Worm (Caenorhabditis elegans) whole organism, L1 larva: ENCODE measurements around the gene F39H12.1.

Experiments
- C16A3.4 ChIP-seq: fragments of 150-350 bp; optimal IDR thresholded peaks from 2 replicates; lab custom pipeline; 2014; ENCODE audit warnings: missing biosample characterization, missing genetic modification characterization
- F16B12.6 ChIP-seq: fragments of 150-350 bp; optimal IDR thresholded peaks from 2 replicates; lab custom pipeline; 2014; ENCODE audit warnings: missing biosample characterization, missing genetic modification characterization
- aha-1 ChIP-seq: fragments of 150-350 bp; optimal IDR thresholded peaks from 2 replicates; lab custom pipeline; 2014; ENCODE audit warnings: missing biosample characterization, missing genetic modification characterization
- alr-1 ChIP-seq: fragments of 200-800 bp; sonication (Bioruptor generic); optimal IDR thresholded peaks from 2 replicates; lab custom pipeline; 2018; ENCODE audit warnings: borderline replicate concordance, mild to moderate bottlenecking, missing genetic modification characterization, missing compliant biosample characterization
- ama-1 ChIP-seq: fragments of 150-350 bp; optimal IDR thresholded peaks from 2 replicates; lab custom pipeline; 2014
- ceh-63 ChIP-seq: fragments of 200-800 bp; sonication (Bioruptor generic); optimal IDR thresholded peaks from 2 replicates; lab custom pipeline; 2018; ENCODE audit warnings: mild to moderate bottlenecking, missing genetic modification characterization, missing compliant biosample characterization
- ceh-82 ChIP-seq, 3 experiments: fragments of 150-350 bp in 1 of 3; sonication (generic microtip) in 2 of 3; optimal IDR thresholded peaks; 2 replicates each; lab custom pipeline; 2014 to 2017; ENCODE audit warnings: missing biosample characterization in 3 of 3, missing genetic modification characterization in 3 of 3
- ces-1 ChIP-seq: fragments of 150-350 bp; optimal IDR thresholded peaks from 2 replicates; lab custom pipeline; 2014; ENCODE audit warnings: missing biosample characterization, missing genetic modification reagents, missing genetic modification characterization
- dpl-1 ChIP-seq, 3 experiments: fragments of 150-350 bp in 2 of 3; sonication (generic microtip) in 1 of 3; optimal IDR thresholded peaks; 2 replicates each; lab custom pipeline; 2014 to 2017; ENCODE audit warnings: missing biosample characterization in 3 of 3, missing genetic modification characterization in 3 of 3, missing genetic modification reagents in 3 of 3
- dsc-1 ChIP-seq: sonication (generic microtip); optimal IDR thresholded peaks from 2 replicates; lab custom pipeline; 2016; ENCODE audit warnings: mild to moderate bottlenecking, missing genetic modification characterization, missing compliant biosample characterization
- efl-1 ChIP-seq, 4 experiments: fragments of 150-350 bp; optimal IDR thresholded peaks in 3 of 4; peaks in 1 of 4; 1 replicate in 1 of 4; 2 replicates in 3 of 4; lab custom pipeline; 2014; ENCODE audit warnings: missing biosample characterization in 2 of 4, missing genetic modification characterization in 2 of 4, missing genetic modification reagents in 2 of 4
- efl-3 ChIP-seq: fragments of 200-800 bp; sonication (Bioruptor generic); optimal IDR thresholded peaks from 2 replicates; lab custom pipeline; 2018; ENCODE audit warnings: mild to moderate bottlenecking, missing genetic modification characterization, missing compliant biosample characterization
- egl-13 ChIP-seq: sonication (generic microtip); optimal IDR thresholded peaks from 2 replicates; lab custom pipeline; 2016; ENCODE audit warnings: missing genotype, missing genetic modification reagents, missing genetic modification characterization, missing compliant biosample characterization
- elt-2 ChIP-seq: sonication (generic microtip); optimal IDR thresholded peaks from 2 replicates; lab custom pipeline; 2016; ENCODE audit warnings: missing genetic modification characterization, mild to moderate bottlenecking, inconsistent platforms, missing compliant biosample characterization, missing genetic modification reagents
- elt-3 ChIP-seq, 6 experiments: fragments of 150-350 bp in 1 of 6; sonication (generic microtip); optimal IDR thresholded peaks; 2 replicates each; lab custom pipeline; 2017 to 2018; ENCODE audit warnings: missing biosample characterization in 6 of 6, missing genetic modification characterization in 6 of 6, inconsistent platforms in 1 of 6
- ets-5 ChIP-seq: fragments of 200-800 bp; sonication (Bioruptor generic); IDR thresholded peaks from 2 replicates; pipeline ENCODE4 v1.3.6; 2022; ENCODE audit warnings: missing genetic modification characterization, missing compliant biosample characterization
- fkh-10 ChIP-seq: sonication (generic microtip); optimal IDR thresholded peaks from 2 replicates; lab custom pipeline; 2017; ENCODE audit warnings: missing biosample characterization, missing genetic modification reagents, missing genetic modification characterization
- fkh-4 ChIP-seq: sonication (generic microtip); optimal IDR thresholded peaks from 2 replicates; lab custom pipeline; 2016; ENCODE audit warnings: missing compliant biosample characterization, missing genetic modification characterization, borderline replicate concordance
- fkh-8 ChIP-seq: sonication (generic microtip); optimal IDR thresholded peaks from 2 replicates; lab custom pipeline; 2016; ENCODE audit warnings: mild to moderate bottlenecking, missing genetic modification characterization, missing compliant biosample characterization
- hlh-4 ChIP-seq: sonication (generic microtip); optimal IDR thresholded peaks from 2 replicates; lab custom pipeline; 2016; ENCODE audit warnings: mild to moderate bottlenecking, missing genetic modification characterization, missing compliant biosample characterization
- hpl-2 ChIP-seq: fragments of 150-350 bp; optimal IDR thresholded peaks from 2 replicates; lab custom pipeline; 2014; ENCODE audit warnings: missing biosample characterization, missing genetic modification reagents, missing genetic modification characterization
- irx-1 ChIP-seq: sonication (generic microtip); optimal IDR thresholded peaks from 2 replicates; lab custom pipeline; 2016; ENCODE audit warnings: missing genetic modification characterization, missing compliant biosample characterization
- isw-1 ChIP-seq: fragments of 200-800 bp; sonication (Bioruptor generic); IDR thresholded peaks from 2 replicates; pipeline ENCODE4 v1.3.6; 2022; ENCODE audit warnings: missing genetic modification characterization, missing compliant biosample characterization
- lin-14 ChIP-seq: fragments of 200-800 bp; sonication (Bioruptor generic); optimal IDR thresholded peaks from 2 replicates; lab custom pipeline; 2018; ENCODE audit warnings: mild to moderate bottlenecking, missing genetic modification characterization, moderate library complexity, missing compliant biosample characterization
- lin-35 ChIP-seq, 2 experiments: fragments of 150-350 bp; optimal IDR thresholded peaks; 2 replicates each; lab custom pipeline; 2014; ENCODE audit warnings: missing biosample characterization in 2 of 2, missing genetic modification characterization in 2 of 2, missing genetic modification reagents in 2 of 2
- lsy-2 ChIP-seq, 2 experiments: fragments of 150-350 bp; optimal IDR thresholded peaks; 2 replicates each; lab custom pipeline; 2014; ENCODE audit warnings: missing biosample characterization in 2 of 2, missing genetic modification characterization in 2 of 2
- mef-2 ChIP-seq: fragments of 150-350 bp; optimal IDR thresholded peaks from 2 replicates; lab custom pipeline; 2014; ENCODE audit warnings: missing biosample characterization, missing genetic modification characterization
- nhr-28 ChIP-seq: fragments of 150-350 bp; optimal IDR thresholded peaks from 2 replicates; lab custom pipeline; 2014; ENCODE audit warnings: missing biosample characterization, missing genetic modification characterization
- nhr-47 ChIP-seq: sonication (generic microtip); optimal IDR thresholded peaks from 2 replicates; lab custom pipeline; 2016; ENCODE audit warnings: mild to moderate bottlenecking, missing genetic modification characterization, moderate library complexity, missing compliant biosample characterization
- nhr-71 ChIP-seq: sonication (generic microtip); optimal IDR thresholded peaks from 2 replicates; lab custom pipeline; 2016; ENCODE audit warnings: mild to moderate bottlenecking, missing genetic modification characterization, moderate library complexity, missing compliant biosample characterization
- pqm-1 ChIP-seq: sonication (generic microtip); optimal IDR thresholded peaks from 3 replicates; lab custom pipeline; 2017; ENCODE audit warnings: missing biosample characterization, missing genetic modification characterization
- snpc-4 ChIP-seq: fragments of 150-350 bp; optimal IDR thresholded peaks from 2 replicates; lab custom pipeline; 2014; ENCODE audit warnings: missing biosample characterization, missing genetic modification characterization
- snu-23 ChIP-seq: sonication (generic microtip); optimal IDR thresholded peaks from 2 replicates; lab custom pipeline; 2016; ENCODE audit warnings: missing genetic modification characterization, missing compliant biosample characterization
- sox-4 ChIP-seq: sonication (generic microtip); optimal IDR thresholded peaks from 2 replicates; lab custom pipeline; 2016; ENCODE audit warnings: missing genetic modification characterization, missing compliant biosample characterization
- sptf-1 ChIP-seq: fragments of 150-350 bp; optimal IDR thresholded peaks from 2 replicates; lab custom pipeline; 2014; ENCODE audit warnings: missing biosample characterization, missing genetic modification characterization
- swsn-7 ChIP-seq: sonication (generic microtip); optimal IDR thresholded peaks from 2 replicates; lab custom pipeline; 2016; ENCODE audit warnings: missing genetic modification characterization, missing compliant biosample characterization
- unc-30 ChIP-seq: sonication (generic microtip); optimal IDR thresholded peaks from 2 replicates; lab custom pipeline; 2017; ENCODE audit warnings: missing biosample characterization, missing genetic modification characterization
- unc-62 ChIP-seq: fragments of 150-350 bp; optimal IDR thresholded peaks from 2 replicates; lab custom pipeline; 2014; ENCODE audit warnings: missing biosample characterization, missing genetic modification reagents, missing genetic modification characterization
- unc-86 ChIP-seq: sonication (generic microtip); optimal IDR thresholded peaks from 2 replicates; lab custom pipeline; 2016; ENCODE audit warnings: missing genetic modification characterization, missing compliant biosample characterization
- xbp-1 ChIP-seq: sonication (generic microtip); optimal IDR thresholded peaks from 2 replicates; lab custom pipeline; 2016; ENCODE audit warnings: missing genetic modification characterization, missing compliant biosample characterization
- ztf-11 ChIP-seq, 2 experiments: sonication (generic microtip); optimal IDR thresholded peaks; 2 replicates each; lab custom pipeline; 2016 to 2017; ENCODE audit warnings: missing genetic modification characterization in 2 of 2, missing biosample characterization in 1 of 2, missing compliant biosample characterization in 1 of 2

F39H12.1 gene

DNA sequence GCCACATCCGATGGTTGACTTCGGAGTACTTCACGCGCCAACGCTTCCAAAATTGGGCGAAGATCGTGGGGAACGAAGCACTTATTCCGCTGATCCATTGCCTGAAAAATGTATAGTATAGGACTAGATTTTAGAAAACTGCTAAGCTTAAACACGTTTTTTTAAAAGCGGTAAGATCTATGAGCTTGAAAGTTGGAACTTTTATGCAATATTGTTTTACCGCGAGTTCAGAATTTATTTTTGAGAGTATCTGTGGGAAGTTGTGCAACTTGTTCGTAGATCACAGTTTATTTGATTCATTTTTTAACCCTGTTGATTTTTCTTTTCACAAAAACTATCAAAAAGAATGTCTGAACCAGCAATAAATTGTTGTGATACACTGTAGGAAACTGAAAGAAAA is 6.8 kb downstream of the F39H12.1 start, which contains the start of gene F39H12.3:
F39H12.3 (minus strand) TSS at position 101 of the 400 bp plus-strand sequence.
- TF ChIP-seq mef-2 (tag; lab: Kevin White, UChicago) (no peak), irx-1 (tag; lab: Kevin White, UChicago) (no peak), unc-30 (tag; lab: Kevin White, UChicago) (no peak), hlh-4 (tag; lab: Kevin White, UChicago) (no peak), C16A3.4 (tag; lab: Kevin White, UChicago) (no peak), snu-23 (no peak), fkh-4 (no peak), sptf-1 (tag; lab: Kevin White, UChicago) (no peak), sox-4 (no peak), ztf-11 (tag; optimal IDR thresholded peaks at IDR 0.05; lab: Kevin White, UChicago) (no peak), ama-1 (lab: Kevin White, UChicago) (no peak)

DNA sequence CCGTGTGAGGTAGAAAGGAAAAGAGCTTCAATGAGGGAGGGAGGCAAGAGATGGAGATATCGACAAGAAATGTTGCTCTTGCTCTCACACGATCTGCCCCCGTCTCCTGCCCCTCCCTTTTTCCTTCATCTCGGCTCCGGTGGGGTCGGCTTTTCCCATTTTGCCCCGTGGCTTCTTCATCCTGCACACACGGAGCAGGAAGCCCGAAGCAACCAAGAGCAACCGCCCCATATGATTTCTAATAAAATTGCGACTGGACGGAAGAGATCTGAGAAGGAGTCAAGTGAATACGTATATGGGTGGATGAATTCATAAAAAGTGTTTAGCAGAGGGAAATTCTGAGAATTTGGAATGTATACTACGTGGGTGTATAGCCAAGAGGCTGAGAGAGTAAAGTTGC is 10.1 kb downstream of the F39H12.1 start:
- TF ChIP-seq dsc-1 (tag; lab: Kevin White, UChicago) (peak; percentile 47), lin-14 (GFP tag; lab: Kevin White, UChicago) (peak; percentile 74), nhr-71 (tag; lab: Kevin White, UChicago) (peak; percentile 59), ces-1 (GFP tag; lab: Kevin White, UChicago) (no peak), fkh-10 (GFP tag; lab: Kevin White, UChicago) (peak; percentile 45), fkh-8 (tag; lab: Kevin White, UChicago) (peak; percentile 93), nhr-47 (peak; percentile 63), elt-3 (tag; optimal IDR thresholded peaks at IDR 0.05; lab: Kevin White, UChicago) (no peak), snpc-4 (tag; lab: Kevin White, UChicago) (no peak), F16B12.6 (tag; lab: Kevin White, UChicago) (no peak), snu-23 (peak; percentile 9), xbp-1 (tag; lab: Kevin White, UChicago) (no peak), ceh-82 (tag; optimal IDR thresholded peaks at IDR 0.05; lab: Kevin White, UChicago) (peak in 1 of 3 experiments; percentile 46), unc-86 (tag; lab: Kevin White, UChicago) (peak; percentile 20), egl-13 (tag; lab: Kevin White, UChicago) (peak; percentile 71), lin-35 (GFP tag; optimal IDR thresholded peaks at IDR 0.05; lab: Kevin White, UChicago) (peak in 1 of 2 experiments; percentile 3), swsn-7 (tag; lab: Kevin White, UChicago) (peak; percentile 21)

DNA sequence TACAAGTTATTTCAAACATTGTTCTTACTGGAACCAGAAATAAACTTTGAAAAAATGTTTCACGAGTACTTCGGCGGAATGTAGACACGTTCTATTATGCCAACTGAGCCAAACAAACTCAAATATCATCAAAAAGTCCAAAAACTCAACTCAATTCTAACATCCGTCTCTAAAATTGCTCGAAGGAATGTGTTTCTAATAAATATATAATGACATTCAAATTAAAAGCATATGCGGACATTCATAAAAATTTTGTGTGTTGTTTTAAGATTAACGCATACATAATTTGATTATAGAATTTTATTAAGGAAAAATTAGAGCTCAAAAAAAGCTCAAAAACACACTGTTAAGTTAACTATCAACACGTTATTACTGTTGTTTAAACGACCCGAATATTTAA is 10.9 kb downstream of the F39H12.1 start:
- TF ChIP-seq nhr-28 (tag; lab: Kevin White, UChicago) (no peak), dsc-1 (tag; lab: Kevin White, UChicago) (peak; percentile 90), efl-3 (no peak), fkh-4 (peak; percentile 89)

DNA sequence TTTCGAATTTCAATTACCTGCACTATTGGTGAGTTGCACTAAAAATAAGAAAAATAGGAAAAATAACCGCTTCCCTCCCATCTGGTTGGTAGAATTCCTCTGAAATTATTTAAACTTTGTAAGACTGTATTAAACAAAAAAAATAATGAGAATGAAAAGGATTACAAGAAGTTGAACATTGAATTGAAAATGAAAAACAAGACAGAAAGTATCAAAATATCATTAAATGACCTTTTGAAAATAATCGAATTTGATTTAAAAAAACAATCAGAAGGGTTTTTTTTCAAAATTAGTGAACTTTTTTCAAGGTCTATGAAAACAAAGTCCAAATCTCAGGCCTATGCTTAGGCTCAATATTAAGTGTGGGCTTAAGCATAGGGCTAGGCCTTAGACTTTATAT is 16.8 kb downstream of the F39H12.1 start, which contains the start of gene igcm-1:
igcm-1 (minus strand) TSS at position 101 of the 400 bp plus-strand sequence.
- TF ChIP-seq fkh-8 (tag; lab: Kevin White, UChicago) (no peak), ets-5 (GFP tag; lab: Robert Waterston, UW) (no peak), elt-2 (tag; lab: Kevin White, UChicago) (no peak), ceh-63 (no peak), hpl-2 (no peak), pqm-1 (tag; lab: Kevin White, UChicago) (no peak), aha-1 (no peak), efl-1 (optimal IDR thresholded peaks at IDR 0.05; lab: Kevin White, UChicago) (no peak), efl-1 (GFP tag; optimal IDR thresholded peaks at IDR 0.05 in 1 of 2; lab: Kevin White, UChicago) (no peak), unc-62 (no peak), swsn-7 (tag; lab: Kevin White, UChicago) (no peak), alr-1 (tag; lab: Kevin White, UChicago) (no peak), lsy-2 (tag; optimal IDR thresholded peaks at IDR 0.05; lab: Kevin White, UChicago) (no peak), dpl-1 (GFP tag; optimal IDR thresholded peaks at IDR 0.05; lab: Kevin White, UChicago) (no peak), unc-86 (tag; lab: Kevin White, UChicago) (no peak), isw-1 (GFP tag; lab: Robert Waterston, UW) (no peak), ceh-82 (tag; optimal IDR thresholded peaks at IDR 0.05; lab: Kevin White, UChicago) (no peak), C16A3.4 (tag; lab: Kevin White, UChicago) (no peak)
